Worm (Caenorhabditis elegans): ENCODE measurements around the gene K01D12.20.

ce11 chrV:12354193-12354830, 46.3 kb downstream of the K01D12.20 start:
- TF ChIP-seq tbx-2 (tag; optimal IDR thresholded peaks at IDR 0.05), result no peak
- TF ChIP-seq K02D7.2 (tag; optimal IDR thresholded peaks at IDR 0.05), result no peak
- TF ChIP-seq nhr-232 (tag; optimal IDR thresholded peaks at IDR 0.05), result no peak
- no peak for TF ChIP-seq dmd-4 (tag; optimal IDR thresholded peaks at IDR 0.05; ENCODE audit: borderline replicate concordance)
- TF ChIP-seq rnt-1 (tag; optimal IDR thresholded peaks at IDR 0.05), result peak; percentile 20
- no peak for TF ChIP-seq pha-2 (tag; optimal IDR thresholded peaks at IDR 0.05)
- TF ChIP-seq Y22D7AL.16 (tag; optimal IDR thresholded peaks at IDR 0.05), result no peak
- no peak for TF ChIP-seq pqm-1 (tag; optimal IDR thresholded peaks at IDR 0.05)
- no peak for TF ChIP-seq pax-1 (tag; optimal IDR thresholded peaks at IDR 0.05)
- no peak for TF ChIP-seq nfya-1 (tag; optimal IDR thresholded peaks at IDR 0.05)
- TF ChIP-seq pha-4 (tag; optimal IDR thresholded peaks at IDR 0.05), result no peak
- TF ChIP-seq ama-1 (optimal IDR thresholded peaks at IDR 0.05), result peak; percentile 91
- no peak for TF ChIP-seq zip-5 (tag; optimal IDR thresholded peaks at IDR 0.05)
- TF ChIP-seq sox-4 (tag; optimal IDR thresholded peaks at IDR 0.05), result no peak
